Fruit fly (Drosophila melanogaster) Kc167 (cell line): ENCODE data around the gene CG10035.

Source experiments
- Myc ChIP-seq: fragments of >200 bp; optimal IDR thresholded peaks from 2 replicates; lab custom pipeline; 2017; ENCODE audit warnings: missing external identifiers
- Sin3A ChIP-seq: fragments of >200 bp; optimal IDR thresholded peaks from 2 replicates; lab custom pipeline; 2018; ENCODE audit warnings: missing external identifiers
- h ChIP-seq: fragments of >200 bp; optimal IDR thresholded peaks from 3 replicates; lab custom pipeline; 2018; ENCODE audit warnings: missing external identifiers
- insv ChIP-seq: fragments of >200 bp; optimal IDR thresholded peaks from 3 replicates; lab custom pipeline; 2018; ENCODE audit warnings: missing external identifiers
- psq ChIP-seq: fragments of >200 bp; optimal IDR thresholded peaks from 2 replicates; lab custom pipeline; 2017; ENCODE audit warnings: missing external identifiers
- ttk ChIP-seq: sonication (Bioruptor generic); optimal IDR thresholded peaks from 2 replicates; lab custom pipeline; 2017; ENCODE audit warnings: missing external identifiers

CG10035 gene

DNA sequence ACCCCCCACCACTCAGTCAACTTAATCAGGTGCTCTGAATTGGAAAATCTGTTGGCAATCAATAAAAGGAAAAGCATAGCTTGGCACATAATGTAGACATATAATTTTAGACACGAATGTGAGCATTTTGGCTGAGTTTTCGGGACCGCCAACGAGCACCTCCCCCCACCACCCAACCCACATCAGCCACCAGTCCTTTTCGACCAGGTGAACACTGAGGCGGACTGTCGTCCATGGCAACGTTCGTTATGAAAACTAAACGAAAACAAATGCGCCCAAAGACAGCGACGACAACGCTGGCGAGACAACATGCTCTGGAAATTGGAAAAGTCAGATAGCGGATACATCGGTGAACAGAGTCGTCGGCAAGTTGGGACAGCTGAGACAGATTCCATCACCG is 545 bp upstream of the CG10035 start, which contains the start of gene GstD11:
GstD11 (plus strand) TSS at position 301 of the 400 bp plus-strand sequence.
- TF ChIP-seq psq (lab: Kevin White, UChicago): no peak
- TF ChIP-seq Sin3A: no peak
- no peak for TF ChIP-seq h (lab: Kevin White, UChicago)
- no peak for TF ChIP-seq insv (lab: Kevin White, UChicago)
- no peak for TF ChIP-seq Myc (lab: Kevin White, UChicago)
- no peak for TF ChIP-seq ttk (lab: Kevin White, UChicago)

DNA sequence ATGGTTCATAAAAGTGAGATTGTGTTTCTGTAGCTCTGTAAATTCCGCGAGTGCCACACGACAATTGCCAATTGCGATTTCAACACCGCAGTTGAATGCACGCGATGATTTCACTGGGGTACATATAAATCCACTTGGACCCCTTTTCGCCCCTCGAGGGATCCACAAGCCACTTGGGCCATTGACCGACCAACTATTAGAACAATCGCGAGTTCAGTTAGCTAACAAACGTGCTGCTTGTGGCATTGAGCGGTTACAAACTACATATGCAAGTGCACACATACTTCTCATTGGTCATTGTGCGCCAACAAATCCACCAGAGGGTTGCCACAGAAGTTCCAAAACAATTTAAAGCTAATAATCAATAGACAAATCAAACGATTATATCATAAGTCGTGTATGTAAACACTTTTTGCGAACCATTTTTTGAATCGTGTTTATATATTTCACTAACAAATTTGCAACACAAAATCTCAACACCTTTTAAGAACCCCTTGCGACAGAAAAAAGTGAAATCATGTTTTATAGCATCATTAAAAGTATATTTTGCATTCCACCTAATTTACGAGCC is 1.3 kb downstream of the CG10035 start:
- no peak for TF ChIP-seq ttk (lab: Kevin White, UChicago)
- TF ChIP-seq Sin3A: no peak
- TF ChIP-seq insv (lab: Kevin White, UChicago): no peak
- no peak for TF ChIP-seq h (lab: Kevin White, UChicago)
- TF ChIP-seq Myc (lab: Kevin White, UChicago): no peak
- TF ChIP-seq psq (lab: Kevin White, UChicago): no peak

DNA sequence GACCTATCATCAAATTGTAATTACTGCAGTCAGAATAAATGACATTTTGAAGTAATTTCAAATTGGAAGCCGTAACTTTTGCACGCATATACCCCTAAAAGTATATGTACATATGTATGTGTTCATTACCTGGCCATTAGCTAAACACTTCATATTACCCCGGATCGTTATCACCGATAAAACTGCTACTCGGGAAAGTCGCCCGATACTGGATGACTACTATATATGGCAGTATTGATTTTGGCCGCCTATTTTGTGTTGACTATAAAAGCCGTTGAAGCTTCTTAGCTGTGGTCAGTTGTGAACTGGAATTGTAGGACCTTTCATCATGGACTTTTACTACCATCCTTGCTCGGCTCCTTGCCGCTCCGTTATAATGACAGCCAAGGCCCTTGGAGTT is 2.8 kb downstream of the CG10035 start, which contains the start of gene GstD8:
GstD8 (plus strand) TSS at position 301 of the 400 bp plus-strand sequence.
- TF ChIP-seq ttk (lab: Kevin White, UChicago) (no peak), psq (lab: Kevin White, UChicago) (no peak), Myc (lab: Kevin White, UChicago) (no peak), Sin3A (no peak), h (lab: Kevin White, UChicago) (no peak), insv (lab: Kevin White, UChicago) (no peak)

- TF ChIP-seq ttk (lab: Kevin White, UChicago) (no peak), insv (lab: Kevin White, UChicago) (no peak), Sin3A (no peak), psq (lab: Kevin White, UChicago) (no peak), h (lab: Kevin White, UChicago) (no peak)
These were observed 3.2 kb downstream of the CG10035 start for dm6 chr3R:12379249-12379648.

dm6 chr3R:12378200-12378599 is 4.3 kb downstream of the CG10035 start, which contains the start of gene GstD7:
GstD7 (plus strand) TSS chr3R:12378500.
- TF ChIP-seq psq (lab: Kevin White, UChicago) (no peak), h (lab: Kevin White, UChicago) (no peak), ttk (lab: Kevin White, UChicago) (no peak), insv (lab: Kevin White, UChicago) (no peak), Myc (lab: Kevin White, UChicago) (no peak), Sin3A (no peak)

DNA sequence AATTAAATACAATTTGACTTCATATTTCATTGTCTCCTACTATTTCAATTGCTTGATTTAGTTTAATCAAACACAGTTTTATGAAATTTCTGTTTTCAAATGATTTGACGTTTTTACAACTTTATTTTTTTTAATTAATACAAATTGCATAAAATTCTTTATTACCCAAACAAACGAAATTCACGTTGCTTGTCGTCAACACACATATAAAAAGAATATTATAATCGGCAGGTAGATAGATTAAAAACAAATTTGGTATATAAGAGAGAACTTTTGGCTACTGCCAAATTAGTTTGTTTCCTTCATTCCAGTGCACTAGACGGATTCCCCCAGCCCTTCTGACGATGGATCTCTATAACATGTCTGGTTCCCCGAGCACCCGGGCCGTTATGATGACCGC is 5.7 kb downstream of the CG10035 start, which contains the start of gene GstD6:
GstD6 (plus strand) TSS at position 301 of the 400 bp plus-strand sequence.
- no peak for TF ChIP-seq psq (lab: Kevin White, UChicago)

- TF ChIP-seq h (lab: Kevin White, UChicago) (no peak), ttk (lab: Kevin White, UChicago) (no peak)
These were observed 7.2 kb downstream of the CG10035 start, which contains the start of gene GstD5 for dm6 chr3R:12375258-12375783. GstD5 (plus strand) TSS chr3R:12375733.

DNA sequence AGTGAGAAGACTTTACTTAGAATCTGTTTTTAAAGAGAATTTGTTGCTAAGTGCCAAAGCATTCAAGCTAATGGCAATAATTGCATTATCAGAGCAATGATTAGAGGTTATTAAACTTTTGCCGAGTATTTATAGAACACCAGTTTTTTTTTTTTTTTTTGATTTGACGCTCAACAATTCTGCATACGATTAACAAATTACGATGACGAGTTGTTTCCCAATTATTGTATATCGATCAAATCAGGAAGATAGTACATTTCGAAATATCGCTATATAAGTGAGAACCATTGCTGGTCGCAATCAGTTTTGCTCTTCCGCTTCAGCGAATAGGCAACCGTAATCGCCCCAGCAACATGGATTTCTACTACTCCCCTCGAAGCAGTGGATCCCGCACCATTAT is 8.7 kb downstream of the CG10035 start, which contains the start of gene GstD4:
GstD4 (plus strand) TSS at position 301 of the 400 bp plus-strand sequence.
- TF ChIP-seq Myc (lab: Kevin White, UChicago) (no peak), insv (lab: Kevin White, UChicago) (no peak), psq (lab: Kevin White, UChicago) (no peak), ttk (lab: Kevin White, UChicago) (no peak), Sin3A (no peak), h (lab: Kevin White, UChicago) (no peak)

DNA sequence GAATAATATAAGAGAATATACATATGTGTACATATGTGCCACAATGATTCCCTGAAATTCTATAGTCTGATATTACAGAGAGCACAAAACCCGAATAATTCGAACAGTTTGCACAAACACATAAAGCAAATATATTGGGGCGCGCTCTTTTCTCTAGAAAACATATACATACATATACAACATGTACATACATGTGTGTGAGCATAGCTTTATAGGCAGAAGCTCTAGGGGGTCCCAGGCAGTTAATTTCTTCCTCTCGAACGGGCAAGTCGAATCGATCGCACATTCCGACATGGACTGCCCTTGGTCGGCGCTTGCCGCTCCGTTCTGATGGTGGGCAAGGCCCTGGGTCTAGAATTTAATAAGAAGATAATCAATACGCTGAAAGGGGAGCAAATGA is 9.7 kb downstream of the CG10035 start, which contains the start of gene GstD3:
GstD3 (plus strand) TSS at position 269 of the 400 bp plus-strand sequence.
- no peak for TF ChIP-seq Myc (lab: Kevin White, UChicago)
- no peak for TF ChIP-seq ttk (lab: Kevin White, UChicago)
- TF ChIP-seq h (lab: Kevin White, UChicago): no peak
- TF ChIP-seq Sin3A: no peak
- no peak for TF ChIP-seq insv (lab: Kevin White, UChicago)
- TF ChIP-seq psq (lab: Kevin White, UChicago): no peak

DNA sequence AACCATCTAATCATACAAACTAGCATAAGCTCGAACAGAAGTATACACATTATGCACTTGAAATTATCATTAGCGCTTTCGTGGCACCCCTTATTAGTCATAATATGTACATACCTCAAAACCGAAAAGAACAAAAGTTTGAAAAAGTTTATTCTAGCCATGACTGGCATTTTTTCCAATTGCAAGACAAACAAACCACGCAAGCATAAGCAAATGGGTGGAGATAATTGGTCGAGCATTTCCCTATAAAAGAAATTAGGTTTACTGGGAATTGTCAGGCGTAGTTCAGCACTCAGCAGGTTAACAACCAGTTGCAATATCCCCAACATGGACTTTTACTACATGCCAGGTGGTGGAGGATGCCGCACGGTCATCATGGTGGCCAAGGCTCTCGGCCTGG is 10.8 kb downstream of the CG10035 start, which contains the start of gene GstD2:
GstD2 (plus strand) TSS at position 301 of the 400 bp plus-strand sequence.
- TF ChIP-seq psq (lab: Kevin White, UChicago): no peak
- TF ChIP-seq h (lab: Kevin White, UChicago): no peak
- no peak for TF ChIP-seq insv (lab: Kevin White, UChicago)

- TF ChIP-seq insv (lab: Kevin White, UChicago) (no peak), ttk (lab: Kevin White, UChicago) (no peak), psq (lab: Kevin White, UChicago) (no peak), Sin3A (no peak), h (lab: Kevin White, UChicago) (no peak), Myc (lab: Kevin White, UChicago) (no peak)
These were observed 11.9 kb downstream of the CG10035 start for dm6 chr3R:12370643-12370995.
